Fruit fly (Drosophila melanogaster) whole organism: ENCODE results near the gene mthl15.

Source experiments
- CG8478 ChIP-seq: fragments of >200 bp; optimal IDR thresholded peaks from 2 replicates; lab custom pipeline; 2018; ENCODE audit warnings: inconsistent platforms
- Dll ChIP-seq: fragments of >200 bp; optimal IDR thresholded peaks from 2 replicates; lab custom pipeline; 2017
- EcR ChIP-seq, 2 experiments: fragments of >200 bp; optimal IDR thresholded peaks; 2 replicates each; lab custom pipeline; 2017; ENCODE audit warnings: missing biosample characterization in 2 of 2, missing genetic modification characterization in 2 of 2, missing genetic modification reagents in 2 of 2
- pan ChIP-seq: fragments of >200 bp; optimal IDR thresholded peaks from 2 replicates; lab custom pipeline; 2017
- psq ChIP-seq: fragments of >200 bp; optimal IDR thresholded peaks from 2 replicates; lab custom pipeline; 2017
- usp ChIP-seq: fragments of >200 bp; optimal IDR thresholded peaks from 2 replicates; lab custom pipeline; 2017; ENCODE audit warnings: missing biosample characterization, missing genetic modification characterization, mixed read lengths

Gene mthl15

DNA sequence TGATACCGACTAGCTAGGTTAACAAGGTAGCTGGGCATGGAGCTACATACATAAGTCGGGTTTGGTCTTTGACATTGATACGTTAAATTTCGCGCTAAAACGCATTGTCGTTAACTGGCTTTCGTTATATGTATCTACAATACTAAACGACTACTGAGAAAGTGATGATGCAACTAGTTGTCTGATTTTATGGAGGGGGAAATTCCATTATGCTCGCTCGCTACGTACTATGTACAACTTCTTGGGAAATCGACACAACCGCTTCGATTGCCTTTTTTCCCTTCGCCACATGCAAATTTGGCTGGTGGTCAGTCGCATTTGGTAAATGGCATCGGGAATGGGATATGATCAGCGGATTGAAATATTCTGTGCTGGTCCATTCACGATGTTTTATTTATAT lies 18.1 kb downstream of the mthl15 start:
- TF ChIP-seq CG8478 (lab: Kevin White, UChicago) (no peak), pan (lab: Kevin White, UChicago) (no peak), usp (no peak), EcR (GFP tag; optimal IDR thresholded peaks at IDR 0.05; lab: Kevin White, UChicago) (no peak), psq (lab: Kevin White, UChicago) (no peak)

DNA sequence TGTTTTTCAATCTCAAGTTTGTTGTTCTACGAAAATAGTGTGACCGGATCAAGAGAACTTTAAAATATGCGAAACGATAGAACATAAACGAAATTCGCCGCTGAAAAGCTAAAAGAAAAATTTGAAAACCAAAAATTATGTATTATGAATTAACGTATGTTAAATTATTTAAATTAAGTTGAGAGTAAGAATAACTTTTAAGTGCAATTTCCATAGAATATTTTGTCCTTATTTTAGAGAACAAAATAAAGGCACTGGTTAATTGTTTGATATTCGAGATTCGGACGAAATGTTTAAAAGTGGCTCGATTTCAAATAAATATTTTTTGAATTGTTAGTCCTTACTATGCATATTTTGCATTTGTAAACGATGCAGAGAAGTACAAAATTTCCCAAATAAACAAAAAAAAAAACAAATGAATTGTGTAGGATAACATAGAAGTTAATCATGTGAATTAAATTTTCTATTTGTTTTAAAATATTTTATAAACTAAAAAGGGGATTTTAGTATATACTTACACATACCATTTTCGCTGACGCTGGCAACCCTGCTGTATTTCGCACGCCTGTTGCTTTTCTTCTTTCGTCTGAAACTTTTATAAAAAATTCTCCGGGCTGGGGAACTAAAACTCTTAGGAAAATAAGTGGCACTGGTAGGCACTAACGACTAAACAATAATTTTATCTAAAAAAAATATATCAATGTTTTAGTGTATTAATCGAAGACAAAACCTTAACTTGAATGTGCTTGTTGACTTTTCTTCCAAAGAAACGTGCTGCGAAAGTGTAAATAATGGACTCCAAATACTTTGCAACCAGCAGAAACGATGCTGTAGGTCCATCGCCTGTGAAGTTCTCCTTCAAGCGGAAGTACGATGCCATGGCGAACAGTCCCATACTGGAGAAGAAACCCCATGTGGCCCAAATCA lies 27.2 kb downstream of the mthl15 start, which contains the start of the genes CG5727 and ath:
TSS of gene CG5727 (minus strand) at position 51 of the 927 bp plus-strand sequence.
TSS of gene ath (plus strand) at position 513 of the 927 bp plus-strand sequence.
- no peak for TF ChIP-seq pan (lab: Kevin White, UChicago)
- no peak for TF ChIP-seq usp
- no peak for TF ChIP-seq psq (lab: Kevin White, UChicago)
- TF ChIP-seq Dll (lab: Kevin White, UChicago): no peak
- no peak for TF ChIP-seq CG8478 (lab: Kevin White, UChicago)
- TF ChIP-seq EcR (GFP tag; optimal IDR thresholded peaks at IDR 0.05; lab: Kevin White, UChicago): no peak

DNA sequence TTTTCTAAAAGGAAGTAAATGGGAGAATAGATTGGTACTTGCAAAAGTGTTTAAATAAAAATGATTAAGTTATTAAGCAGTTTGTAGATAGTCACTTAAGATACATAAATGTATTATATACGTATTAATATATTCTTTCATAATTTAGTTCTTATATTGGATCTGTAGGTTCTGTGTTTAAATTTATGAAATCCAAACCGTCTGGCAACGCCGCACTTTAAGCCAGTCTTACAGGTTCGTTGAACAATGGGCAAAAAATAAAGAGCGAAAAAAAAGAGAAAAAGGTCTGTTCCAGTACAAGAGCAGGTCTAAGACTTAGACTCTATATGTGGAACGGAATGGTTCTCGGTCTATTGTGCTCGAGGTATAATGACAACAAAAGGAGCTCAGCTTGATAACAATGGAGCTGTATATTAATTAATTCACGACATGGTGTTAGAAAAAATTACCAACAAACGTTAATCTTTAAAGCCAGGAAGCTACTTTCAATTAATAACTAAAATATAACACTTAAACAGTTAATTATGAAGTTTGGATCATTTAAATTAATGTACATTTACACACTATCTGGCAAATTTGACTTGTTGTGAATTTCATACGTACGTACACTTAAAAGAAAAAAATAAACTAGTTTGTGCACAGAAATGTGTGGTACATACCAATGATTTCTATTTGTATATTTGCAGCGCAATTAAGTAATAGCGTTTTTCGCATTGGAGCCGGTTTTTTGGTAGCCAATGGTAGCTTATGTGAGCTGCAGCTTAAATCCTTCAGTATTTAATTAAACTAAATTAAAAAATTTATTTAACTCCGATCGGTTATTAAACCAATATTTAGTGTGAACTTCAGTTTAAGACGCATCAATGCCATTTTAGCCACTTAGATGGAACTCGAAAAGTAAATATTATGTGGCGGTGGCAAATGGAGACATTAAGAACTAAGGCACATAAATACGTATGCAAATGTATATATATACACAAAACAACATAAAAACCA lies 29.0 kb downstream of the mthl15 start, which contains the start of gene CG5731:
TSS of gene CG5731 (minus strand) at position 946 of the 996 bp plus-strand sequence.
- TF ChIP-seq Dll (lab: Kevin White, UChicago): no peak
- no peak for TF ChIP-seq psq (lab: Kevin White, UChicago)
- TF ChIP-seq EcR (GFP tag; optimal IDR thresholded peaks at IDR 0.05; lab: Kevin White, UChicago): no peak
- no peak for TF ChIP-seq usp
- no peak for TF ChIP-seq CG8478 (lab: Kevin White, UChicago)
- no peak for TF ChIP-seq pan (lab: Kevin White, UChicago)

DNA sequence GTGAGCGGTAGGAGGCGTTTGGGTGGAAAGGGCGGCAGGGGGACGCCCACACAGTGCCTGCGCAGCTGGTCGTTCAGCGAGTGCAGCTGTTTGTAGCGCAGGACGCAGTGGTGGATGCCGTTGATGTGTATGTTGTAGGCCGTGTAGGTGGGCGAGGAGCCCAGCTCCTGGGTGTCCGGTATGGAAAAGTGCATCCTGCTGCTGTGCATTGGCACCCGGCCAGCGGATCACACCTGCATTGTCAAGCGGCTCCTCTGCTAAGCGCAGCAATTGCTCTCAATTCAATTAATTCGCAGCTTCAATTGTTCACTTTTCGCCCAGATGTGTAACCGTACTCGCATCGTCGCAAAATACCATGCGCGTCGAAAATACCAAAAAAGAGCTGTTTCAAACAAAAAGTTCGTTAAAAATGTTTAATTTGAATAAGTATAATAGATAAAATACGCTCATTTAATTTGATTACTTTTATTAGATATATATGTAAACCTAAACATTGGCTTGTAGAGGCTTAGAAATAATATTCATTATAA lies 31.4 kb downstream of the mthl15 start, which contains the start of gene Snx17:
TSS of gene Snx17 (minus strand) at position 329 of the 530 bp plus-strand sequence.
- no peak for TF ChIP-seq psq (lab: Kevin White, UChicago)
- TF ChIP-seq Dll (lab: Kevin White, UChicago): no peak
- no peak for TF ChIP-seq pan (lab: Kevin White, UChicago)
- no peak for TF ChIP-seq usp
- TF ChIP-seq EcR (GFP tag; optimal IDR thresholded peaks at IDR 0.05; lab: Kevin White, UChicago): no peak
- TF ChIP-seq CG8478 (lab: Kevin White, UChicago): no peak

DNA sequence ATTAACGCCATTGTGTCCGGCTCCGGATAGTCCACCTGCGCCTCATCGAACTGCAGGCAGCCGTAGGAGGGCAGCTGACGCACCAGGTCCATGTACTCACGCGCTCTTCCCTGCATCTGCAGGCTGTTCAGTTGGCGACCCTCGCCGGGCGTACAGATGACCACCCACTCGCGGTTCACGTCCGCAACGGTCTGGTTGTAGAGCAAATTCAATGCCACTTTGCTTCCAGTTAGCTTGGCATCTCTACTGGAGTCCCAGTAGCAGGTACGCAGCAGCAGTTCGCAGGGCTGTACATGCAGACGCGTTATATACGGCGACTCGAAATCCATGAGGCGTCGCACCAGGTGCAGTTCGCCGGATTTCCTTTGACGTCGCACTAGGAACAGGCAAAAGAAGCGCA lies 32.2 kb downstream of the mthl15 start:
- no peak for TF ChIP-seq Dll (lab: Kevin White, UChicago)
- no peak for TF ChIP-seq pan (lab: Kevin White, UChicago)
- TF ChIP-seq EcR (GFP tag; optimal IDR thresholded peaks at IDR 0.05; lab: Kevin White, UChicago): no peak
- TF ChIP-seq psq (lab: Kevin White, UChicago): no peak
- TF ChIP-seq CG8478 (lab: Kevin White, UChicago): no peak
- no peak for TF ChIP-seq usp

DNA sequence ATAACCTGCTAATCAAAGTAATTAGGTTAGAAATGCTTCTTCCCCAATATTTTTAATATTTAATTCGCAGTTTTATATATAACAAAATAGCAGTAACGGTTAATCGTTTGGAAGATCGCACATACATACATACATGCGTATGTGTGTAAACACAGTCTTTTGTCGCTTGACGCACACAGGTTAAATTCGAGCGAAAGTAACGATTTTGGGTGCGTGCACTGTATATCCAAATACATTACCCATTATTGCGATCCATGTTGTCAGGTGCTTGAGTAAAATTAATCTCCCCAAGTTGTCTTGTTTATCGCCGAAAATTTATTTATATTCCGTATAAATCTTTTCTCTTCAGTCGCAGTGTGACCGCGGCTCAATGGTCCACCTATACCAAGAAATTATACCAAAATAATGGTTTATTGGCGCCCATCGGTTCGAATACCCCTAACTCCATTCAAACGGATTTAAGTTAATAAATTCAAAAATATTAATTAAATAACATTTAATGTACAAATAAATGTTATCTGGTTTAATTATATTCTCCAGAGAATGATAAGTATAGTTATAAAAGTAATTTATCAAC lies 34.1 kb downstream of the mthl15 start, which contains the start of gene CG34159:
TSS of gene CG34159 (minus strand) at position 385 of the 577 bp plus-strand sequence.
- TF ChIP-seq Dll (lab: Kevin White, UChicago) (no peak), CG8478 (lab: Kevin White, UChicago) (no peak), usp (no peak), EcR (GFP tag; optimal IDR thresholded peaks at IDR 0.05; lab: Kevin White, UChicago) (no peak), psq (lab: Kevin White, UChicago) (no peak), pan (lab: Kevin White, UChicago) (no peak)

DNA sequence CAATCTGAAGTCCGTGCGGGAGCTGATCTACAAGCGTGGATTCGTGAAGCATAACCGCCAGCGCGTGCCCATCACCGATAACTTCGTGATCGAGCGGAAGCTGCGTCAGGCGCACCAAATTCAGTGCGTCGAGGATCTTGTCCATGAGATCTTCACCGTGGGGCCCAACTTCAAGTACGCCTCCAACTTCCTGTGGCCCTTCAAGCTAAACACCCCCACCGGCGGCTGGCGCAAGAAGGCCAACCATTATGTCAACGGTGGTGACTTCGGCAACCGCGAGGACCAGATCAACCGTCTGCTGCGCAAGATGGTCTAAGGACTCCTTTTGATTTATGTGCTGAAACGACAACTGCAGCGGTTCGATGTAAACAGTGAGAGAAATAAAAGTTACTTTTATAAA lies 36.4 kb downstream of the mthl15 start:
- TF ChIP-seq usp (no peak), pan (lab: Kevin White, UChicago) (no peak), Dll (lab: Kevin White, UChicago) (no peak), CG8478 (lab: Kevin White, UChicago) (no peak), psq (lab: Kevin White, UChicago) (no peak), EcR (GFP tag; optimal IDR thresholded peaks at IDR 0.05; lab: Kevin White, UChicago) (no peak)

DNA sequence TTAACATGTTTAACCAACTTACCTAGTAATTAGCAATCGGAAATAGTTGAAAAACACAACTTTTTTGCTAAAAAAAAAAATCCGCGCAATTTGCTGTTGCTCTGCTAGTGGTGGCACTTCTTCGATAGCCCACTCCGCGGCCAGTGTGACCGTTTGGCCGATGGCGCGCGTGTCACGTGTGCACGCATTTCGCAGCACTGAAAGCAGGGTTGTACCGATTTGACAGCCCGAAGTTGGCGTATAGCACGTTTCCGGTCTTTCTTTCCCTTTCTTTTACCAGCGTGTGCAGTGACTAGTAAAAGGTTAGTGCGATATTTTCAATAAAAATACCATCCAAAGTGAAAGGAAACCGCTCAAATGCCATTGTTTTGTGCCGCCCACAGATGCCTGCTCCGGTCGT lies 37.3 kb downstream of the mthl15 start, which contains the start of the genes Ripalpha and RpL7:
TSS of gene Ripalpha (minus strand) at position 128 of the 400 bp plus-strand sequence.
TSS of gene RpL7 (plus strand) at position 158 of the 400 bp plus-strand sequence.
- TF ChIP-seq Dll (lab: Kevin White, UChicago) (no peak), CG8478 (lab: Kevin White, UChicago) (no peak), pan (lab: Kevin White, UChicago) (no peak), EcR (GFP tag; optimal IDR thresholded peaks at IDR 0.05; lab: Kevin White, UChicago) (no peak), psq (lab: Kevin White, UChicago) (no peak), usp (no peak)

DNA sequence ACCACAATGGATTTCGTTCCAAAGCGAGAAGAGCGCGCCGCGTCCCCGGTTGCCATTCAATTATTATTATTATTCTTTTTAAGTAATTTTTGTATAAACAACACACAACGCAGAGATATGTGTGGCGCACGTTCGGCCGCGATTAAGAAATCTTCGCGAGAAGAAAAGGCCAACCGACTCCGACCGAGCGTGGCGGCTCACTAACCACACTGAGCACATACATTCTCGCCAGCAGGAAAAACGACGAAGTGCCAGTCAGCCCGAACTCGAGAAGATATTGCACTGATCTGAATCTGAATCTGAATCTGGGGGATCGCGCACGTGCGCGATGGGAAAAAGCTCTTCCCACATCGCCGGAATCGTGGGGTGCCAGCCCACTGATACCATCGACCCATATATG lies 39.2 kb downstream of the mthl15 start, which contains the start of gene Sur:
TSS of gene Sur (minus strand) at position 207 of the 400 bp plus-strand sequence.
- TF ChIP-seq CG8478 (lab: Kevin White, UChicago) (no peak), psq (lab: Kevin White, UChicago) (no peak), pan (lab: Kevin White, UChicago) (no peak), Dll (lab: Kevin White, UChicago) (no peak), usp (no peak), EcR (GFP tag; optimal IDR thresholded peaks at IDR 0.05; lab: Kevin White, UChicago) (no peak)

DNA sequence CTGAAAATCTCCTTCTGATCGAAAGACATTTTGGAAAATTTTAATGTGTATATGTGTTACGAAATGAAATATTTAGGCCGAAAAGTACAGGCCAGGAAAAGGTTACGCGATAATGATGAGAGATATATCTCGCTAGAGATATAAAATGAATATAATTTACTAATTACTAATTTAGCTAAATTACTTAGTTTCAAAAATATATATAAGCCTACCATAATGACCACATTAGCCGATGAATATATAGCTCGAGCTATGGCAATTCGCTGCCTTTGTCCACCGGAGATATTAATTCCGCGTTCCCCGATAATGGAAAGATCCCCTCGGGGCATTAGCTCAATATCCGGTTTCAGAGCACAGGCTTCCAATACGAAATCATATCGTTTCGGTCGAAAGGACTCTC lies 46.7 kb downstream of the mthl15 start, which contains the start of gene Fum4:
TSS of gene Fum4 (minus strand) at position 101 of the 400 bp plus-strand sequence.
- TF ChIP-seq EcR (GFP tag; optimal IDR thresholded peaks at IDR 0.05; lab: Kevin White, UChicago) (no peak), usp (no peak), CG8478 (lab: Kevin White, UChicago) (no peak), psq (lab: Kevin White, UChicago) (no peak), Dll (lab: Kevin White, UChicago) (no peak)
